Worm (Caenorhabditis elegans): ENCODE measurements around the gene mlc-6.

mlc-6 gene

ce11 chrX:14247436-14248103 lies 1.2 kb upstream of the mlc-6 start, which contains the start of gene K04C1.5:
TSS of gene K04C1.5 (plus strand) at chrX:14248053.
- TF ChIP-seq unc-86 (tag; optimal IDR thresholded peaks at IDR 0.05) (no peak), C38D4.7 (GFP tag; optimal IDR thresholded peaks at IDR 0.05) (no peak), ztf-16 (tag; optimal IDR thresholded peaks at IDR 0.05) (no peak), fkh-10 (GFP tag; optimal IDR thresholded peaks at IDR 0.05) (no peak), ceh-30 (tag; optimal IDR thresholded peaks at IDR 0.05) (no peak), ets-4 (tag; optimal IDR thresholded peaks at IDR 0.05) (no peak), Y22D7AL.16 (tag; optimal IDR thresholded peaks at IDR 0.05) (no peak), ceh-9 (tag; optimal IDR thresholded peaks at IDR 0.05) (no peak), ref-2 (tag; optimal IDR thresholded peaks at IDR 0.05) (no peak), elt-4 (tag; optimal IDR thresholded peaks at IDR 0.05) (no peak)

DNA sequence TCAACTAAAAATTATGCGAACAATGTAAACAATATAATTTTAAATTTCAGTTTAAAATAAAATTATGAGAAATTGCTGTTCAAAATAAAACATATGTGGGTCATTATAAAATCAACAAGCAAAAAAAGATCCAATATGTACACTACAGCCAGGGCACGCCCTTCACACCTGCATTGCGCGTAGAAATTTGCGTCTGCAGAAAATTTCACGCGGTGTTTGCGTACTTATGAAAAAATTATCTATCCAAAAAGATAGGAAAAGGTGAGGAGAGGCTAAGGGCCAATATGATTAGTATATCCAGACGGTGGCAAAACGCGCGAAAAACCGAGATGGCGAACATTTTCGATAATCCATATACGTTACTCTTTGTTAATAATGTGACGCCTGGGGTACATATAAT lies 1.9 kb downstream of the mlc-6 start:
- TF ChIP-seq pros-1 (tag; optimal IDR thresholded peaks at IDR 0.05) (no peak), elt-2 (tag; optimal IDR thresholded peaks at IDR 0.05) (peak; percentile 40), tbx-2 (tag; optimal IDR thresholded peaks at IDR 0.05) (no peak), ceh-30 (tag; optimal IDR thresholded peaks at IDR 0.05) (no peak), pqm-1 (tag; optimal IDR thresholded peaks at IDR 0.05) (no peak), dve-1 (tag; optimal IDR thresholded peaks at IDR 0.05) (no peak)

ce11 chrX:14243345-14243961 lies 3.0 kb downstream of the mlc-6 start, which contains the start of gene K04C1.3:
TSS of gene K04C1.3 (minus strand) at chrX:14243395.
- TF ChIP-seq pag-3 (tag; optimal IDR thresholded peaks at IDR 0.05; ENCODE audit: borderline replicate concordance) (no peak), ceh-31 (tag; optimal IDR thresholded peaks at IDR 0.05) (peak; percentile 60)

ce11 chrX:14241531-14241930 lies 4.9 kb downstream of the mlc-6 start:
- no peak for TF ChIP-seq dve-1 (tag; optimal IDR thresholded peaks at IDR 0.05)

- no peak for TF ChIP-seq fax-1 (tag; optimal IDR thresholded peaks at IDR 0.05)
- no peak for TF ChIP-seq syd-9 (tag; optimal IDR thresholded peaks at IDR 0.05)
- TF ChIP-seq odd-2 (tag; optimal IDR thresholded peaks at IDR 0.05), result no peak
- TF ChIP-seq gmeb-2 (tag; optimal IDR thresholded peaks at IDR 0.05), result no peak
- no peak for TF ChIP-seq ceh-2 (tag; optimal IDR thresholded peaks at IDR 0.05)
- no peak for TF ChIP-seq fkh-10 (GFP tag; optimal IDR thresholded peaks at IDR 0.05)
- TF ChIP-seq Y22D7AL.16 (tag; optimal IDR thresholded peaks at IDR 0.05), result no peak
- no peak for TF ChIP-seq ref-2 (tag; optimal IDR thresholded peaks at IDR 0.05)
- no peak for TF ChIP-seq dmd-4 (tag; optimal IDR thresholded peaks at IDR 0.05; ENCODE audit: borderline replicate concordance)
- TF ChIP-seq lin-11 (tag; optimal IDR thresholded peaks at IDR 0.05), result no peak
- TF ChIP-seq ceh-18 (tag; optimal IDR thresholded peaks at IDR 0.05), result no peak
- no peak for TF ChIP-seq ceh-14 (tag; optimal IDR thresholded peaks at IDR 0.05)
- TF ChIP-seq pros-1 (tag; optimal IDR thresholded peaks at IDR 0.05), result no peak
- no peak for TF ChIP-seq unc-86 (tag; optimal IDR thresholded peaks at IDR 0.05)
- TF ChIP-seq nfya-1 (tag; optimal IDR thresholded peaks at IDR 0.05), result no peak
- TF ChIP-seq ama-1 (optimal IDR thresholded peaks at IDR 0.05), result no peak
- no peak for TF ChIP-seq hlh-13 (GFP tag; optimal IDR thresholded peaks at IDR 0.05)
- TF ChIP-seq ztf-16 (tag; optimal IDR thresholded peaks at IDR 0.05), result no peak
- no peak for TF ChIP-seq tbx-2 (tag; optimal IDR thresholded peaks at IDR 0.05)
These were observed 6.2 kb downstream of the mlc-6 start for ce11 chrX:14240205-14240604.

ce11 chrX:14238291-14238758 lies 8.1 kb downstream of the mlc-6 start, which contains the start of gene K04C1.2:
TSS of gene K04C1.2 (plus strand) at chrX:14238708.
- TF ChIP-seq nfya-1 (tag; optimal IDR thresholded peaks at IDR 0.05), result peak; percentile 21
- TF ChIP-seq ref-2 (tag; optimal IDR thresholded peaks at IDR 0.05), result peak; percentile 18
- TF ChIP-seq mec-3 (tag; optimal IDR thresholded peaks at IDR 0.05; ENCODE audit: borderline replicate concordance), result no peak
- TF ChIP-seq ceh-31 (tag; optimal IDR thresholded peaks at IDR 0.05), result peak; percentile 37
- no peak for TF ChIP-seq fkh-10 (GFP tag; optimal IDR thresholded peaks at IDR 0.05)
- peak; percentile 73 for TF ChIP-seq ceh-48 (tag; optimal IDR thresholded peaks at IDR 0.05)
- TF ChIP-seq hlh-15 (tag; optimal IDR thresholded peaks at IDR 0.05), result no peak

Measured in whole organism, late embryonic.